Worm (Caenorhabditis elegans) whole organism, L4 larva: ENCODE measurements around the gene cutl-11.

Experiments
- ceh-32 ChIP-seq: sonication (generic microtip); optimal IDR thresholded peaks from 2 replicates; lab custom pipeline; 2016; ENCODE audit warnings: mild to moderate bottlenecking, missing genetic modification characterization, missing compliant biosample characterization; ENCODE audit not compliant: poor library complexity
- ces-1 ChIP-seq: fragments of 150-350 bp; sonication (generic microtip); optimal IDR thresholded peaks from 4 replicates; lab custom pipeline; 2014; ENCODE audit warnings: missing biosample characterization, missing genetic modification reagents, missing genetic modification characterization
- dmd-9 ChIP-seq: fragments of 200-800 bp; sonication (Bioruptor generic); IDR thresholded peaks from 2 replicates; pipeline ENCODE4 v1.3.6; 2022; ENCODE audit warnings: missing genetic modification reagents, missing genetic modification characterization, missing compliant biosample characterization
- dve-1 ChIP-seq: sonication (generic microtip); optimal IDR thresholded peaks from 2 replicates; lab custom pipeline; 2017; ENCODE audit warnings: antibody characterized with exemption, mild to moderate bottlenecking, missing genetic modification characterization, missing compliant biosample characterization; ENCODE audit not compliant: insufficient read depth
- egl-27 ChIP-seq: sonication (generic microtip); optimal IDR thresholded peaks from 3 replicates; lab custom pipeline; 2017; ENCODE audit warnings: missing biosample characterization, missing genetic modification reagents, missing genetic modification characterization
- lin-13 ChIP-seq: fragments of 150-350 bp; optimal IDR thresholded peaks from 2 replicates; lab custom pipeline; 2014; ENCODE audit warnings: missing biosample characterization, missing genetic modification reagents, missing genetic modification characterization
- lin-29 ChIP-seq: fragments of 200-800 bp; sonication (Bioruptor generic); IDR thresholded peaks from 2 replicates; pipeline ENCODE4 v1.3.6; 2022; ENCODE audit warnings: missing genetic modification reagents, missing genetic modification characterization, missing compliant biosample characterization
- nhr-11 ChIP-seq: fragments of 150-350 bp; optimal IDR thresholded peaks from 2 replicates; lab custom pipeline; 2014; ENCODE audit warnings: missing biosample characterization, missing genetic modification characterization
- nhr-111 ChIP-seq: fragments of 200-800 bp; sonication (Bioruptor generic); optimal IDR thresholded peaks from 2 replicates; lab custom pipeline; 2018; ENCODE audit warnings: mild to moderate bottlenecking, missing genetic modification characterization, missing compliant biosample characterization
- nhr-28 ChIP-seq: fragments of 150-350 bp; optimal IDR thresholded peaks from 2 replicates; lab custom pipeline; 2014; ENCODE audit warnings: missing biosample characterization, missing genetic modification characterization
- nhr-41 ChIP-seq: fragments of 200-800 bp; sonication (Bioruptor generic); IDR thresholded peaks from 2 replicates; pipeline ENCODE4 v1.3.6; 2022; ENCODE audit warnings: missing genetic modification reagents, missing genetic modification characterization, missing compliant biosample characterization
- unc-62 ChIP-seq, 3 experiments: fragments of 150-350 bp in 1 of 3; sonication (generic microtip); optimal IDR thresholded peaks in 2 of 3; peaks in 1 of 3; 1 replicate in 1 of 3; 2 replicates in 2 of 3; lab custom pipeline; 2014 to 2017; ENCODE audit warnings: missing biosample characterization in 3 of 3, missing genetic modification characterization in 3 of 3, missing genetic modification reagents in 3 of 3, missing genotype in 1 of 3
- zip-2 ChIP-seq: fragments of 150-350 bp; optimal IDR thresholded peaks from 2 replicates; lab custom pipeline; 2014; ENCODE audit warnings: missing biosample characterization, missing genetic modification characterization

- TF ChIP-seq lin-13 (peak; percentile 61), ces-1 (GFP tag; lab: Kevin White, UChicago) (no peak), ceh-32 (peak; percentile 66), dve-1 (tag; lab: Kevin White, UChicago) (peak; percentile 77), nhr-28 (tag; lab: Kevin White, UChicago) (peak; percentile 86), zip-2 (tag; lab: Kevin White, UChicago) (peak; percentile 47), lin-29 (GFP tag; lab: Robert Waterston, UW) (peak; percentile 92), nhr-41 (GFP tag; lab: Robert Waterston, UW) (no peak), unc-62 (GFP tag; optimal IDR thresholded peaks at IDR 0.05 in 1 of 2; lab: Kevin White, UChicago) (peak; percentile 76 to 97), unc-62 (tag; optimal IDR thresholded peaks at IDR 0.05; lab: Kevin White, UChicago) (no peak), nhr-111 (no peak), egl-27 (tag; lab: Kevin White, UChicago) (no peak), nhr-11 (tag; lab: Kevin White, UChicago) (peak; percentile 65), dmd-9 (GFP tag; lab: Robert Waterston, UW) (peak; percentile 56; the same call in 1 of the 2 replicates)
Measured at ce11 chrX:11605766-11606490, 44.7 kb downstream of the cutl-11 start.
